Worm (Caenorhabditis elegans) whole organism, L2 larva: ENCODE results near the gene lact-1.

Source experiments
- blmp-1 ChIP-seq: sonication (generic microtip); optimal IDR thresholded peaks from 2 replicates; lab custom pipeline; 2017; ENCODE audit warnings: missing genetic modification characterization, mild to moderate bottlenecking, missing compliant biosample characterization, antibody characterized with exemption, moderate library complexity; ENCODE audit not compliant: insufficient read depth
- peb-1 ChIP-seq: fragments of 150-350 bp; optimal IDR thresholded peaks from 2 replicates; lab custom pipeline; 2014; ENCODE audit warnings: missing biosample characterization, missing genetic modification characterization
- skn-1 ChIP-seq: sonication (generic microtip); optimal IDR thresholded peaks from 2 replicates; lab custom pipeline; 2017; ENCODE audit warnings: missing biosample characterization, missing genetic modification characterization
- ztf-4 ChIP-seq: fragments of 150-350 bp; optimal IDR thresholded peaks from 2 replicates; lab custom pipeline; 2014; ENCODE audit warnings: missing biosample characterization, missing genetic modification characterization

ce11 chrX:7225028-7225427 is 35.1 kb downstream of the lact-1 start:
- no peak for TF ChIP-seq peb-1 (tag; lab: Kevin White, UChicago)
- TF ChIP-seq skn-1 (tag; lab: Kevin White, UChicago) = no peak
- no peak for TF ChIP-seq blmp-1 (tag; lab: Kevin White, UChicago)
- TF ChIP-seq ztf-4 = no peak
